Worm (Caenorhabditis elegans): Measurements from ENCODE around the gene K09A11.1.

The K09A11.1 gene

ce11 chrX:13264550-13264949, 2.3 kb downstream of the K09A11.1 start (continued):
- TF ChIP-seq snpc-3.4 (tag; optimal IDR thresholded peaks at IDR 0.05) (peak; percentile 60), tbx-9 (tag; optimal IDR thresholded peaks at IDR 0.05; ENCODE audit: borderline replicate concordance) (no peak), pbrm-1 (GFP tag; IDR thresholded peaks at IDR 0.05) (peak; percentile 88), F37B4.10 (GFP tag; IDR thresholded peaks at IDR 0.05) (peak; percentile 89; the same call in 1 of the 2 replicates), K11D2.4 (GFP tag; IDR thresholded peaks at IDR 0.05) (peak; percentile 66), dox-1 (GFP tag; IDR thresholded peaks at IDR 0.05) (no peak; the same call in none of the 2 replicates), Y67H2A.10 (GFP tag; conservative IDR thresholded peaks at IDR 0.05) (0 out of 2 replicates have a peak, but pooled peaks have one; percentile 17), D2030.7 (GFP tag; IDR thresholded peaks at IDR 0.05) (peak; percentile 54), nhr-120 (GFP tag; IDR thresholded peaks at IDR 0.05) (no peak), ZK185.1 (tag; optimal IDR thresholded peaks at IDR 0.05; ENCODE audit: poor library complexity, severe bottlenecking) (peak; percentile 60), sptf-2 (GFP tag; optimal IDR thresholded peaks at IDR 0.05) (no peak), ceh-100 (GFP tag; IDR thresholded peaks at IDR 0.05) (no peak), lsl-1 (GFP tag; optimal IDR thresholded peaks at IDR 0.05) (no peak), lag-1 (GFP tag; IDR thresholded peaks at IDR 0.05) (0 out of 2 replicates have a peak, but pooled peaks have one; percentile 14), sea-2 (GFP tag; IDR thresholded peaks at IDR 0.05) (0 out of 2 replicates have a peak, but pooled peaks have one; percentile 61), Y79H2A.3 (GFP tag; conservative IDR thresholded peaks at IDR 0.05) (no peak; the same call in 1 of the 2 replicates), lsy-27 (tag; optimal IDR thresholded peaks at IDR 0.05; ENCODE audit: borderline replicate concordance, insufficient read depth) (no peak), egrh-3 (GFP tag; IDR thresholded peaks at IDR 0.05) (peak; percentile 53), B0019.2 (GFP tag; conservative IDR thresholded peaks at IDR 0.05) (no peak), K12H6.12 (tag; optimal IDR thresholded peaks at IDR 0.05) (peak; percentile 39), athp-1 (tag; optimal IDR thresholded peaks at IDR 0.05) (peak; percentile 24), nfya-1 (tag; optimal IDR thresholded peaks at IDR 0.05; ENCODE audit: borderline replicate concordance, insufficient read depth) (no peak), nfyb-1 (GFP tag; IDR thresholded peaks at IDR 0.05) (peak; percentile 89), aptf-2 (GFP tag; conservative IDR thresholded peaks at IDR 0.05) (0 out of 2 replicates have a peak, but pooled peaks have one; percentile 34), B0336.3 (GFP tag; IDR thresholded peaks at IDR 0.05) (no peak), nhr-179 (tag; optimal IDR thresholded peaks at IDR 0.05) (no peak), ccch-3 (GFP tag; optimal IDR thresholded peaks at IDR 0.05) (peak; percentile 16), somi-1 (GFP tag; optimal IDR thresholded peaks at IDR 0.05) (peak; percentile 55), gei-17 (GFP tag; optimal IDR thresholded peaks at IDR 0.05) (peak; percentile 60), ama-1 (optimal IDR thresholded peaks at IDR 0.05) (no peak), ama-1 (GFP tag; optimal IDR thresholded peaks at IDR 0.05) (no peak), ceh-79 (tag; optimal IDR thresholded peaks at IDR 0.05) (no peak), C06A6.2 (GFP tag; conservative IDR thresholded peaks at IDR 0.05) (no peak), nfya-2 (GFP tag; IDR thresholded peaks at IDR 0.05) (no peak), ztf-18 (tag; optimal IDR thresholded peaks at IDR 0.05) (peak; percentile 60), F52B5.7 (tag; optimal IDR thresholded peaks at IDR 0.05) (peak; percentile 68), lin-35 (GFP tag; optimal IDR thresholded peaks at IDR 0.05) (peak in 1 of 3 experiments; percentile 20), mcd-1 (GFP tag; IDR thresholded peaks at IDR 0.05) (no peak), bed-2 (GFP tag; IDR thresholded peaks at IDR 0.05) (peak; percentile 35; the same call in 1 of the 2 replicates), pha-4 (tag; optimal IDR thresholded peaks at IDR 0.05) (no peak), unc-62 (GFP tag; optimal IDR thresholded peaks at IDR 0.05) (no peak), ceh-58 (GFP tag; IDR thresholded peaks at IDR 0.05) (no peak), hrde-1 (tag; optimal IDR thresholded peaks at IDR 0.05; ENCODE audit: borderline replicate concordance) (peak; percentile 61), zfh-2 (GFP tag; conservative IDR thresholded peaks at IDR 0.05) (no peak), bed-1 (GFP tag; IDR thresholded peaks at IDR 0.05) (no peak), madf-3 (GFP tag; IDR thresholded peaks at IDR 0.05) (no peak), tbp1 (GFP tag; optimal IDR thresholded peaks at IDR 0.05) (peak; percentile 97), cebp-2 (GFP tag; IDR thresholded peaks at IDR 0.05) (peak; percentile 88; the same call in 1 of the 2 replicates), ceh-40 (GFP tag; IDR thresholded peaks at IDR 0.05) (peak; percentile 66; the same call in 1 of the 2 replicates)

Data from whole organism, young adult.